Worm (Caenorhabditis elegans): ENCODE data around the gene cld-1.

ce11 chrIV:12899392-12899791 lies 36.7 kb downstream of the cld-1 start, which contains the start of gene K08D8.9:
- no peak for TF ChIP-seq unc-62 (GFP tag; optimal IDR thresholded peaks at IDR 0.05)
- TF ChIP-seq M03D4.4 (tag; optimal IDR thresholded peaks at IDR 0.05): no peak
- TF ChIP-seq drap-1 (GFP tag; optimal IDR thresholded peaks at IDR 0.05): no peak
- TF ChIP-seq nhr-237 (tag; optimal IDR thresholded peaks at IDR 0.05): no peak
- TF ChIP-seq ztf-11 (tag; optimal IDR thresholded peaks at IDR 0.05): no peak
- TF ChIP-seq ceh-39 (tag; optimal IDR thresholded peaks at IDR 0.05): no peak
- no peak for TF ChIP-seq elt-1 (tag; optimal IDR thresholded peaks at IDR 0.05; ENCODE audit: borderline replicate concordance, insufficient read depth)
- no peak for TF ChIP-seq nhr-12 (tag; optimal IDR thresholded peaks at IDR 0.05)
- TF ChIP-seq mep-1 (tag; optimal IDR thresholded peaks at IDR 0.05): no peak
- no peak for TF ChIP-seq hlh-1 (tag; optimal IDR thresholded peaks at IDR 0.05)
- TF ChIP-seq nhr-76 (tag; optimal IDR thresholded peaks at IDR 0.05): no peak
- no peak for TF ChIP-seq lsy-2 (tag; optimal IDR thresholded peaks at IDR 0.05)
- no peak for TF ChIP-seq pha-4 (tag; optimal IDR thresholded peaks at IDR 0.05)
- no peak for TF ChIP-seq ces-1 (GFP tag; optimal IDR thresholded peaks at IDR 0.05)
